Worm (Caenorhabditis elegans) whole organism, L1 larva: ENCODE measurements around the gene C18C4.7.

Experiments
- Y116A8C.19 ChIP-seq: sonication (generic microtip); optimal IDR thresholded peaks from 2 replicates; lab custom pipeline; 2016; ENCODE audit warnings: missing compliant biosample characterization, missing genetic modification characterization, borderline replicate concordance
- aha-1 ChIP-seq: fragments of 150-350 bp; optimal IDR thresholded peaks from 2 replicates; lab custom pipeline; 2014; ENCODE audit warnings: missing biosample characterization, missing genetic modification characterization
- ces-1 ChIP-seq: fragments of 150-350 bp; optimal IDR thresholded peaks from 2 replicates; lab custom pipeline; 2014; ENCODE audit warnings: missing biosample characterization, missing genetic modification reagents, missing genetic modification characterization
- egl-27 ChIP-seq, 2 experiments: fragments of 150-350 bp in 1 of 2; sonication (generic microtip); optimal IDR thresholded peaks; 3 replicates each; lab custom pipeline; 2017 to 2018; ENCODE audit warnings: missing biosample characterization in 2 of 2, missing genetic modification characterization in 2 of 2, missing genetic modification reagents in 2 of 2
- hlh-4 ChIP-seq: sonication (generic microtip); optimal IDR thresholded peaks from 2 replicates; lab custom pipeline; 2016; ENCODE audit warnings: mild to moderate bottlenecking, missing genetic modification characterization, missing compliant biosample characterization
- isw-1 ChIP-seq: fragments of 200-800 bp; sonication (Bioruptor generic); IDR thresholded peaks from 2 replicates; pipeline ENCODE4 v1.3.6; 2022; ENCODE audit warnings: missing genetic modification characterization, missing compliant biosample characterization
- nhr-11 ChIP-seq: fragments of 150-350 bp; optimal IDR thresholded peaks from 2 replicates; lab custom pipeline; 2014; ENCODE audit warnings: missing biosample characterization, missing genetic modification characterization
- nhr-12 ChIP-seq: sonication (generic microtip); optimal IDR thresholded peaks from 2 replicates; lab custom pipeline; 2017; ENCODE audit warnings: missing biosample characterization, missing genetic modification characterization
- nhr-237 ChIP-seq: fragments of 150-350 bp; optimal IDR thresholded peaks from 2 replicates; lab custom pipeline; 2014; ENCODE audit warnings: missing biosample characterization, missing genetic modification characterization
- nhr-47 ChIP-seq: sonication (generic microtip); optimal IDR thresholded peaks from 2 replicates; lab custom pipeline; 2016; ENCODE audit warnings: mild to moderate bottlenecking, missing genetic modification characterization, moderate library complexity, missing compliant biosample characterization
- nhr-76 ChIP-seq: sonication (generic microtip); optimal IDR thresholded peaks from 2 replicates; lab custom pipeline; 2017; ENCODE audit warnings: missing biosample characterization, missing genetic modification characterization
- unc-62 ChIP-seq: fragments of 150-350 bp; optimal IDR thresholded peaks from 2 replicates; lab custom pipeline; 2014; ENCODE audit warnings: missing biosample characterization, missing genetic modification reagents, missing genetic modification characterization
- ztf-11 ChIP-seq, 2 experiments: sonication (generic microtip); optimal IDR thresholded peaks; 2 replicates each; lab custom pipeline; 2016 to 2017; ENCODE audit warnings: missing genetic modification characterization in 2 of 2, missing biosample characterization in 1 of 2, missing compliant biosample characterization in 1 of 2

DNA sequence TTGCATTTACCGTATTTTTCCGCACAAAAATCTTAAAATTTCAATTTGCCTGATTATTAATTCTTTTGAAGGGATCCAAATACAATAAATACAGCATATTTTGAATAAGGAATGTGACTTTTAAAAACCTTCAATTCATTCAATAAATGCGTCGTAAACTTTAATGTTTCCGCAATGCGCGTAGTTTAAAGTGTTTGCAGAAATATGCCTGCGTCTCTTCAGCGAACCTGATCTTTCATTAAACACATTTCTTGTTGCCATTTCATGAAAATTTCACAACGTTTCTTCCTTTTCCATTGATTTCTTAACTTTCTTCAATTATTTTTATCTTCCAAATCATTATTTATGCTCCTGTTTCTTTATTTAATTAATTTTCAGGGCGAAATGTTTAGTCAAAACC lies 25.3 kb upstream of the C18C4.7 start, which contains the start of gene vps-37:
- TF ChIP-seq egl-27 (tag; optimal IDR thresholded peaks at IDR 0.05; lab: Kevin White, UChicago) (no peak), nhr-11 (tag; lab: Kevin White, UChicago) (peak; percentile 33), nhr-12 (tag; lab: Kevin White, UChicago) (no peak), nhr-76 (tag; lab: Kevin White, UChicago) (no peak), aha-1 (tag; lab: Kevin White, UChicago) (no peak), unc-62 (GFP tag; lab: Kevin White, UChicago) (no peak), hlh-4 (tag; lab: Kevin White, UChicago) (no peak), isw-1 (GFP tag; lab: Robert Waterston, UW) (peak; percentile 61; the same call in 1 of the 2 replicates), nhr-47 (tag; lab: Kevin White, UChicago) (peak; percentile 82), ces-1 (GFP tag; lab: Kevin White, UChicago) (peak; percentile 50), ztf-11 (tag; optimal IDR thresholded peaks at IDR 0.05; lab: Kevin White, UChicago) (peak in 1 of 2 experiments; percentile 34), nhr-237 (peak; percentile 27), Y116A8C.19 (tag; lab: Kevin White, UChicago) (no peak)
